Worm (Caenorhabditis elegans): ENCODE data around the gene rga-8.

DNA sequence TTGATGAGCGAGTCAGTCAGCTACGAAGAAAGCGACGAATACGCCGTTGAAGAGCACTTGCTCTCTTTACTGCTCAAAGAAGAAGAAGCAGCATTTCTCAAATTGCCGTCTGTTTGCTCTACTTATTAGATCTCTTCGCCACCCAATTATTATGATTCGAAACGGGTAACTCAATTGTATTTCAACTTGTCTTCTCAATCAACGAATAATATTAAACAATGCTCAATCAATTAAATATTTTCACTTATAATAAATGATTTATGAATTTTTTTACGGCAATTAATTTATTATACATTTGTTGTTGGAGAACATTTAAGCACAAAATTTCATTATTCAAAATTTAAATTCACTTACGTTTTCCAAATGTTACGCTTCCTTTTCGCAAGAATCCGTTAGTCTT lies 1.3 kb downstream of the rga-8 start:
- TF ChIP-seq snpc-3.4 (tag; optimal IDR thresholded peaks at IDR 0.05) (no peak), repo-1 (tag; optimal IDR thresholded peaks at IDR 0.05) (no peak), ekl-4 (GFP tag; IDR thresholded peaks at IDR 0.05) (no peak), rec-8 (tag; optimal IDR thresholded peaks at IDR 0.05) (no peak), Y67H2A.10 (GFP tag; conservative IDR thresholded peaks at IDR 0.05) (no peak), cebp-2 (GFP tag; IDR thresholded peaks at IDR 0.05) (no peak), ets-4 (GFP tag; optimal IDR thresholded peaks at IDR 0.05) (no peak), bed-1 (GFP tag; IDR thresholded peaks at IDR 0.05) (no peak), nhr-27 (tag; optimal IDR thresholded peaks at IDR 0.05) (no peak), ztf-3 (GFP tag; optimal IDR thresholded peaks at IDR 0.05) (no peak), snpc-4 (GFP tag; optimal IDR thresholded peaks at IDR 0.05) (no peak), snpc-4 (tag; optimal IDR thresholded peaks at IDR 0.05) (no peak), cebp-1 (GFP tag; IDR thresholded peaks at IDR 0.05) (no peak), cebp-1 (tag; optimal IDR thresholded peaks at IDR 0.05) (no peak), egl-44 (GFP tag; IDR thresholded peaks at IDR 0.05) (no peak)
